Worm (Caenorhabditis elegans): ENCODE results near the gene cisd-1.

cisd-1 gene

DNA sequence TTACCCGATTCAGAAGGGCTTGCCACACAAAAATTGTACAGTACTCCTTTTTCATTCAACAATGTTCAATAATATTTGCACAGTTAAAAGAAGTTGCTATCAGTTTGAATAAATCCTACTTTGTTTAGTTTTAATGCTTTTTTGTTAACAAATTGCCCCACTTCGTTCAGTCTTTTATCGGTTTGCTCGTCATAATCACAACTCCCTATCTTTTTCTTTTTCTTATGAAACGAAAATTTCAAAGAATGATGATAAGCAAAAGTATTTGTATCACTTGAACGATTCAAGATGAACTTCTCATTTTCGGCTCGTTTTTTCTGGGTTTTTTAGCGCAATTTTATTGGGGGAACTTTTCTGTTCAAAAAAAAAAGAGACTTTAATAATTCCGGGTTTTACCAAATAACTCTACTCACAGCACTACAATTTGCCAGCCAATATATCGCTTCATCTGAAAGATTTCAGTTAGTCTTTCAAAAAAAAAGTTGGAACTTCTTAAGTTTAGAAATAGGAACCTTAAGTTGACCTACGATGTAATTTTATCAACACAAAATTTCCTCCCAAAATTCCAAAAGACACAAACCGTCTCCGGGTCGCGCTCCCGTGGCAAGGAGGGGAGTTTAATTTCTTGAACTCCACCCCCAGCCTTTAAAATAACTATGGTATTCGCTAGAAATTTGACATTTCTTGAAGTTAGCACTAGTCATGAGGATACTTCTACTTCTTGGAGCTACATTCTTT lies 44.7 kb downstream of the cisd-1 start, which contains the start of gene C05D12.3:
Gene C05D12.3, plus strand, starts transcription at position 688 of the 738 bp plus-strand sequence.
- TF ChIP-seq pha-4 (tag; optimal IDR thresholded peaks at IDR 0.05) (peak; percentile 24), mdl-1 (tag; optimal IDR thresholded peaks at IDR 0.05) (no peak), ama-1 (optimal IDR thresholded peaks at IDR 0.05) (no peak), pqm-1 (tag; optimal IDR thresholded peaks at IDR 0.05) (peak; percentile 45), elt-2 (tag; optimal IDR thresholded peaks at IDR 0.05) (peak; percentile 79)

DNA sequence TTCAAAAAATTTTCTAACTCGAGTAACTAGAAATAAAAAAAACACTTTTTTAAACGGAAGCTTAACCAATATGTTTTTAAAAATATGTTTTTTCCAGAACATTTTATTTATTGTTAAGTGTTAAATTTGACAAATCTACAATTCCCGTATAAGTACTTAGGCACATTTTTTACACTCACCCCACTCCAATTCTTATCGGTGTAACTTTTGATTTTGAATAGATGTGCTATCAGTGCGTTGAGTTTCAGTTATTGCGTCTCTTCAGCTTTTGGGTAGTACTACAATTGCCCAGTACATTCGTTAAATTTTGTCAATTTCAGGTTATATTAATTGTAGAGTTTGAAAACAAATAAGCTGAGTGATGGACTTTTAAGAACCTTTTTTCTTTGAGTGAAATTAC lies 45.4 kb downstream of the cisd-1 start:
- peak; percentile 32 for TF ChIP-seq elt-2 (tag; optimal IDR thresholded peaks at IDR 0.05)
- no peak for TF ChIP-seq zag-1 (tag; optimal IDR thresholded peaks at IDR 0.05)
- TF ChIP-seq unc-39 (tag; optimal IDR thresholded peaks at IDR 0.05) = no peak
- peak; percentile 51 for TF ChIP-seq pqm-1 (tag; optimal IDR thresholded peaks at IDR 0.05)
- no peak for TF ChIP-seq nhr-77 (tag; optimal IDR thresholded peaks at IDR 0.05)
- no peak for TF ChIP-seq nhr-43 (tag; optimal IDR thresholded peaks at IDR 0.05; ENCODE audit: poor library complexity, severe bottlenecking)
- no peak for TF ChIP-seq ceh-28 (tag; optimal IDR thresholded peaks at IDR 0.05)
- TF ChIP-seq hmg-11 (tag; optimal IDR thresholded peaks at IDR 0.05) = no peak
- no peak for TF ChIP-seq fos-1 (tag; optimal IDR thresholded peaks at IDR 0.05)
- TF ChIP-seq elt-1 (tag; optimal IDR thresholded peaks at IDR 0.05) = no peak
- TF ChIP-seq nhr-23 (tag; optimal IDR thresholded peaks at IDR 0.05) = no peak
- no peak for TF ChIP-seq egl-27 (tag; optimal IDR thresholded peaks at IDR 0.05)
- TF ChIP-seq aly-2 (tag; optimal IDR thresholded peaks at IDR 0.05) = no peak
- no peak for TF ChIP-seq ztf-11 (tag; optimal IDR thresholded peaks at IDR 0.05)
- TF ChIP-seq nhr-25 (tag; optimal IDR thresholded peaks at IDR 0.05) = no peak
